Worm (Caenorhabditis elegans) whole organism, mixed stage, embryonic: ENCODE measurements around the gene C28H8.5.

Source experiments
- nhr-237 ChIP-seq: fragments of 150-350 bp; optimal IDR thresholded peaks from 2 replicates; lab custom pipeline; 2014; ENCODE audit warnings: missing biosample characterization, missing genetic modification characterization
- nhr-28 ChIP-seq: fragments of 150-350 bp; optimal IDR thresholded peaks from 2 replicates; lab custom pipeline; 2014; ENCODE audit warnings: missing biosample characterization, missing genetic modification characterization
- snpc-4 ChIP-seq: fragments of 150-350 bp; optimal IDR thresholded peaks from 2 replicates; lab custom pipeline; 2014; ENCODE audit warnings: missing biosample characterization, missing genetic modification characterization
- unc-62 ChIP-seq: fragments of 150-350 bp; optimal IDR thresholded peaks from 2 replicates; lab custom pipeline; 2014; ENCODE audit warnings: missing biosample characterization, missing genetic modification reagents, missing genetic modification characterization

DNA sequence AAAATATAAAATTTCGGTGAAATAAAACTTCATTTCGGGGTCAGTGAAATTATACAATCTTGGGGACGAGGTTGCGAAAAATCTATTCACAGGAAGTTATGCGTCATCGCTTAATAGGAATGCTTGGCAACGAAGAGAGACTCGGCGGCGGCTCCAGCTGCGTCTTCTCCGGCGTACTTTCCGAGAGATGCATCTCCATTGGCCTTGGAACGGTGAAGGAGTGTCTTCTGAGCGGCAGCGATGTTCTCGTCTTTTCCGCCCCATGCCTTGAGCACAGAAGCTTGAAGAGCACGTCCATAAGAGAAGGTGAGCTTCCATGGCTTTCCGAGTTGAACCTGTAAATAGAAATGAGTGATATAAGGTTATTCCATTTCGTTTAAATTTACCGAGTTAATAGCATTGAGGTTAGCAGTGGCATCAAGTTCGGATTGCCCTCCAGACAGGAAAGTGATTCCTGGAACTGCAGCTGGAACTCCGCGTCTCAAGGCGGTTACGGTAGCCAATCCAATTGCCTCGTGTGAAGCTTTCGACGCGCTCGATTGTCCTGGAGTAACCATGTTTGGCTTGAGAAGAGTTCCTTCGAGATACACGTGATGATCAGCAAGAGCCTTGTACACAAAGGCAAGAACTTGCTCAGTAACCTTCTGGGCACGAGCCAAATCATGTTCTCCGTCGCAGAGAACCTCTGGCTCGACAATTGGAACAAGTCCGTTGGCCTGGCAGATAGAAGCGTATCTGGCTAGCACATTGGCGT is 9.3 kb upstream of the C28H8.5 start:
- no peak for TF ChIP-seq snpc-4 (tag; lab: Kevin White, UChicago)
- no peak for TF ChIP-seq nhr-28
- TF ChIP-seq unc-62 (GFP tag; lab: Kevin White, UChicago) = no peak
- TF ChIP-seq nhr-237 (tag; lab: Kevin White, UChicago) = no peak
